Worm (Caenorhabditis elegans): ENCODE measurements around the gene nra-1.

- TF ChIP-seq W03F9.2 (tag; optimal IDR thresholded peaks at IDR 0.05) (no peak), him-1 (tag; optimal IDR thresholded peaks at IDR 0.05) (no peak)
These were observed 10.3 kb downstream of the nra-1 start, which contains the start of gene gln-5 for ce11 chrIV:17273602-17274110.
